Worm (Caenorhabditis elegans): ENCODE data around the gene str-136.

- TF ChIP-seq ztf-29 (GFP tag; IDR thresholded peaks at IDR 0.05) (no peak), klf-2 (GFP tag; conservative IDR thresholded peaks at IDR 0.05) (no peak), cog-1 (tag; optimal IDR thresholded peaks at IDR 0.05) (no peak), tab-1 (GFP tag; IDR thresholded peaks at IDR 0.05) (no peak), ref-1 (GFP tag; conservative IDR thresholded peaks at IDR 0.05) (no peak)
Measured at ce11 chrV:8268902-8269301, 9.8 kb downstream of the str-136 start, which contains the start of the genes asp-6 and asp-12.

All from whole organism, midembryonic.